Fruit fly (Drosophila melanogaster) whole organism: Measurements from ENCODE around the gene CG5440.

Source experiments
- EcR ChIP-seq, 2 experiments: fragments of >200 bp; optimal IDR thresholded peaks; 2 replicates each; lab custom pipeline; 2017; ENCODE audit warnings: missing biosample characterization in 2 of 2, missing genetic modification characterization in 2 of 2, missing genetic modification reagents in 2 of 2
- pan ChIP-seq: fragments of >200 bp; optimal IDR thresholded peaks from 2 replicates; lab custom pipeline; 2017
- psq ChIP-seq: fragments of >200 bp; optimal IDR thresholded peaks from 2 replicates; lab custom pipeline; 2017
- usp ChIP-seq: fragments of >200 bp; optimal IDR thresholded peaks from 2 replicates; lab custom pipeline; 2017; ENCODE audit warnings: missing biosample characterization, missing genetic modification characterization, mixed read lengths

DNA sequence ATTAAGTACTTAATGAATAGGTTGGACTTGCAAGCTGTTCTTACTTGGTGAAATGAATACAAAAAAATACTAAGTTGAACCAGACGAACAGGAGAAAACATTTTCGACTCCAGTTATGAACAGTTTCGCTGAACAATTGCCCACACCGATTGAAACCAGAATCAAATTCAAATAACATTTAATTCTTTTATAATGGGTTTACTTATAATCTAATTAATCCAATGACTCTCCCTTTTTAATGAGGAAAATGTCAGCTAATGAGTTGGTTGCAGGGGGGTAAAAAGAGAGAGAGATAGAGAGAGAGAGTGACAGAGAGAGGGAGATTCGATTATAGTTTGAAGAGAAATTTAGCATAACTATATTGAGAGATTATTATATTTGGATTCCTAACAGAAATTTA, 8.1 kb downstream of the CG5440 start, which contains the start of gene CG33923:
- no peak for TF ChIP-seq psq
- TF ChIP-seq usp (GFP tag; lab: Kevin White, UChicago) = no peak
- no peak for TF ChIP-seq pan (lab: Kevin White, UChicago)
- no peak for TF ChIP-seq EcR (GFP tag; optimal IDR thresholded peaks at IDR 0.05; lab: Kevin White, UChicago)
